Fruit fly (Drosophila melanogaster) whole organism, adult: ENCODE measurements around the gene CG14062.

ENCODE experiments used
- CG11617 ChIP-seq: fragments of 200-800 bp; sonication (Bioruptor generic); optimal IDR thresholded peaks from 2 replicates; lab custom pipeline; 2017; ENCODE audit warnings: mild to moderate bottlenecking, missing biosample characterization, missing genetic modification reagents, missing genetic modification characterization
- CG12768 ChIP-seq: fragments of 200-800 bp; sonication (Bioruptor generic); optimal IDR thresholded peaks from 2 replicates; lab custom pipeline; 2017; ENCODE audit warnings: missing biosample characterization, missing genetic modification characterization, mild to moderate bottlenecking, moderate library complexity, missing genetic modification reagents
- CG14711 ChIP-seq: fragments of 200-800 bp; sonication (Bioruptor generic); optimal IDR thresholded peaks from 2 replicates; lab custom pipeline; 2018; ENCODE audit warnings: missing biosample characterization, mild to moderate bottlenecking, missing genetic modification characterization, moderate library complexity
- CG1620 ChIP-seq: fragments of 200-800 bp; sonication (Bioruptor generic); optimal IDR thresholded peaks from 2 replicates; lab custom pipeline; 2016; ENCODE audit warnings: missing biosample characterization, missing genetic modification characterization
- CG33017 ChIP-seq: fragments of 200-800 bp; sonication (Bioruptor generic); optimal IDR thresholded peaks from 2 replicates; lab custom pipeline; 2018; ENCODE audit warnings: missing biosample characterization, mild to moderate bottlenecking, missing genetic modification characterization, moderate library complexity
- CG5204 ChIP-seq: fragments of 200-800 bp; sonication (Bioruptor generic); optimal IDR thresholded peaks from 2 replicates; lab custom pipeline; 2016; ENCODE audit warnings: missing biosample characterization, missing genetic modification characterization
- CG7045 ChIP-seq: fragments of 200-800 bp; sonication (Bioruptor generic); optimal IDR thresholded peaks from 2 replicates; lab custom pipeline; 2017; ENCODE audit warnings: missing biosample characterization, mild to moderate bottlenecking, missing genetic modification characterization
- CG7101 ChIP-seq: fragments of 200-800 bp; sonication (Bioruptor generic); optimal IDR thresholded peaks from 2 replicates; lab custom pipeline; 2018; ENCODE audit warnings: missing biosample characterization, mild to moderate bottlenecking, missing genetic modification characterization, moderate library complexity
- Clk ChIP-seq: fragments of 200-800 bp; sonication (Bioruptor generic); optimal IDR thresholded peaks from 2 replicates; lab custom pipeline; 2017; ENCODE audit warnings: missing biosample characterization, missing genetic modification characterization
- Crg-1 ChIP-seq: fragments of 200-800 bp; sonication (Bioruptor generic); optimal IDR thresholded peaks from 2 replicates; lab custom pipeline; 2016; ENCODE audit warnings: missing biosample characterization, missing genetic modification characterization
- Hr96 ChIP-seq: fragments of 200-800 bp; sonication (Bioruptor generic); optimal IDR thresholded peaks from 2 replicates; lab custom pipeline; 2016; ENCODE audit warnings: missing biosample characterization, missing genetic modification characterization
- Mnt ChIP-seq: fragments of 200-800 bp; sonication (Bioruptor generic); optimal IDR thresholded peaks from 2 replicates; lab custom pipeline; 2016; ENCODE audit warnings: missing biosample characterization, mild to moderate bottlenecking, missing genetic modification characterization
- bab1 ChIP-seq: fragments of 200-800 bp; sonication (Bioruptor generic); optimal IDR thresholded peaks from 3 replicates; lab custom pipeline; 2019; ENCODE audit warnings: missing biosample characterization, mild to moderate bottlenecking, missing genetic modification characterization, moderate library complexity
- cic ChIP-seq: fragments of 200-800 bp; sonication (Bioruptor generic); optimal IDR thresholded peaks from 2 replicates; lab custom pipeline; 2017; ENCODE audit warnings: missing biosample characterization, mild to moderate bottlenecking, missing genetic modification characterization, moderate library complexity
- cnc ChIP-seq, 2 experiments: fragments of >200 bp; optimal IDR thresholded peaks; 2 replicates each; lab custom pipeline; 2017
- kay ChIP-seq: fragments of 200-800 bp; sonication (Bioruptor generic); peaks from one replicate; lab custom pipeline; 2016; ENCODE audit warnings: missing biosample characterization, missing genetic modification characterization, borderline replicate concordance
- ovo ChIP-seq: fragments of 200-800 bp; sonication (Bioruptor generic); optimal IDR thresholded peaks from 2 replicates; lab custom pipeline; 2016; ENCODE audit warnings: missing biosample characterization, missing genetic modification characterization
- pad ChIP-seq: fragments of 200-800 bp; sonication (Bioruptor generic); optimal IDR thresholded peaks from 3 replicates; lab custom pipeline; 2017; ENCODE audit warnings: missing biosample characterization, missing genetic modification characterization, mild to moderate bottlenecking, moderate library complexity, missing genetic modification reagents
- tj ChIP-seq: fragments of 200-800 bp; sonication (Bioruptor generic); optimal IDR thresholded peaks from 3 replicates; lab custom pipeline; 2017; ENCODE audit warnings: missing biosample characterization, mild to moderate bottlenecking, missing genetic modification characterization, moderate library complexity
- toe ChIP-seq: fragments of 200-800 bp; sonication (Bioruptor generic); optimal IDR thresholded peaks from 2 replicates; lab custom pipeline; 2016; ENCODE audit warnings: missing biosample characterization, missing genetic modification characterization

Gene CG14062

dm6 chr3R:28627267-28627666, 15.4 kb downstream of the CG14062 start:
- no peak for TF ChIP-seq ovo (GFP tag; lab: Kevin White, UChicago)
- no peak for TF ChIP-seq kay
- no peak for TF ChIP-seq cic (GFP tag; lab: Kevin White, UChicago)
- no peak for TF ChIP-seq CG5204 (GFP tag; lab: Kevin White, UChicago)
- TF ChIP-seq tj (GFP tag; lab: Kevin White, UChicago) = no peak
- TF ChIP-seq CG11617 (GFP tag; lab: Kevin White, UChicago) = no peak
- no peak for TF ChIP-seq CG12768 (GFP tag; lab: Kevin White, UChicago)
- no peak for TF ChIP-seq Clk
- TF ChIP-seq CG1620 (GFP tag; lab: Kevin White, UChicago) = no peak
- no peak for TF ChIP-seq Mnt
- no peak for TF ChIP-seq CG7101 (tag; lab: Kevin White, UChicago)
- TF ChIP-seq CG14711 (tag; lab: Kevin White, UChicago) = no peak
- no peak for TF ChIP-seq bab1 (GFP tag; lab: Kevin White, UChicago)

- no peak for TF ChIP-seq Clk
- no peak for TF ChIP-seq tj (GFP tag; lab: Kevin White, UChicago)
- peak; percentile 38 for TF ChIP-seq kay
- TF ChIP-seq CG12768 (GFP tag; lab: Kevin White, UChicago) = no peak
- no peak for TF ChIP-seq cnc (optimal IDR thresholded peaks at IDR 0.05; lab: Kevin White, UChicago)
Observed at dm6 chr3R:28623564-28623963, 19.1 kb downstream of the CG14062 start.

dm6 chr3R:28623115-28623514, 19.6 kb downstream of the CG14062 start:
- no peak for TF ChIP-seq CG7101 (tag; lab: Kevin White, UChicago)
- TF ChIP-seq Mnt = no peak
- TF ChIP-seq kay = no peak
- TF ChIP-seq ovo (GFP tag; lab: Kevin White, UChicago) = no peak
- no peak for TF ChIP-seq cnc (optimal IDR thresholded peaks at IDR 0.05; lab: Kevin White, UChicago)

- no peak for TF ChIP-seq cnc (optimal IDR thresholded peaks at IDR 0.05; lab: Kevin White, UChicago)
- TF ChIP-seq pad = no peak
- no peak for TF ChIP-seq Mnt
Observed at dm6 chr3R:28620813-28621212, 21.9 kb downstream of the CG14062 start.

- no peak for TF ChIP-seq CG12768 (GFP tag; lab: Kevin White, UChicago)
- peak; percentile 24 for TF ChIP-seq bab1 (GFP tag; lab: Kevin White, UChicago)
Observed at dm6 chr3R:28605835-28606234, 36.9 kb downstream of the CG14062 start, which contains the start of gene CG9986. Gene CG9986, plus strand, starts transcription at chr3R:28606079.

DNA sequence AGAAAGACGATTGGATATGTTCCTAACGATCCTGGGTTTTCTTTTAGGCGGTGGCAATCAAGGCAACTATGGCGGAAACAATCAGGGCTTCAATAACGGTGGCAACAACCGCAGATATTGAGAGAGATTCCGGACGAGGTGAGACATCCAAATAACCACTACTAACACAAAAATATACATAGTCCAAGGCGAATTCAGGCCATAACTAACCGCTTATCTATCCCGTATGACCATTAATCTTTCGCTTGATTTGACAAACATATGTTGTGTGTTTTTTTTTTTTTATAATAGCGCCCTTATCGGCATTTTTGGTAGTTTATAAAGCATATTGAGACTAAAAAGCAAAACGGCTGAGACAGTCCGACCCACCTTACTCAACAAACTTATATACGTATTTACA, 39.1 kb downstream of the CG14062 start:
- TF ChIP-seq CG33017 (tag; lab: Kevin White, UChicago) = no peak
- TF ChIP-seq kay = no peak
- no peak for TF ChIP-seq bab1 (GFP tag; lab: Kevin White, UChicago)
- no peak for TF ChIP-seq CG7045 (GFP tag; lab: Kevin White, UChicago)
- TF ChIP-seq CG5204 (GFP tag; lab: Kevin White, UChicago) = no peak
- no peak for TF ChIP-seq tj (GFP tag; lab: Kevin White, UChicago)
- no peak for TF ChIP-seq Crg-1
- TF ChIP-seq cnc (optimal IDR thresholded peaks at IDR 0.05; lab: Kevin White, UChicago) = no peak
- no peak for TF ChIP-seq pad
- no peak for TF ChIP-seq toe (GFP tag; lab: Kevin White, UChicago)
- no peak for TF ChIP-seq cic (GFP tag; lab: Kevin White, UChicago)
- TF ChIP-seq Mnt = no peak
- TF ChIP-seq CG14711 (tag; lab: Kevin White, UChicago) = no peak
- TF ChIP-seq CG7101 (tag; lab: Kevin White, UChicago) = no peak
- TF ChIP-seq CG12768 (GFP tag; lab: Kevin White, UChicago) = no peak
- no peak for TF ChIP-seq Clk

dm6 chr3R:28600144-28600792, 42.4 kb downstream of the CG14062 start:
- TF ChIP-seq CG7101 (tag; lab: Kevin White, UChicago) (peak; percentile 49), CG7045 (GFP tag; lab: Kevin White, UChicago) (no peak), tj (GFP tag; lab: Kevin White, UChicago) (no peak), cnc (optimal IDR thresholded peaks at IDR 0.05; lab: Kevin White, UChicago) (no peak), Mnt (peak; percentile 90), CG1620 (GFP tag; lab: Kevin White, UChicago) (no peak), kay (no peak), CG12768 (GFP tag; lab: Kevin White, UChicago) (no peak), cic (GFP tag; lab: Kevin White, UChicago) (peak; percentile 18), ovo (GFP tag; lab: Kevin White, UChicago) (peak; percentile 39), CG11617 (GFP tag; lab: Kevin White, UChicago) (peak; percentile 43), CG14711 (tag; lab: Kevin White, UChicago) (no peak), bab1 (GFP tag; lab: Kevin White, UChicago) (no peak), CG5204 (GFP tag; lab: Kevin White, UChicago) (no peak), Hr96 (GFP tag; lab: Kevin White, UChicago) (peak; percentile 54), Clk (no peak), CG33017 (tag; lab: Kevin White, UChicago) (no peak), pad (peak; percentile 19), Crg-1 (peak; percentile 49), toe (GFP tag; lab: Kevin White, UChicago) (no peak)
